Fruit fly (Drosophila melanogaster): ENCODE measurements around the gene CG42542.

DNA sequence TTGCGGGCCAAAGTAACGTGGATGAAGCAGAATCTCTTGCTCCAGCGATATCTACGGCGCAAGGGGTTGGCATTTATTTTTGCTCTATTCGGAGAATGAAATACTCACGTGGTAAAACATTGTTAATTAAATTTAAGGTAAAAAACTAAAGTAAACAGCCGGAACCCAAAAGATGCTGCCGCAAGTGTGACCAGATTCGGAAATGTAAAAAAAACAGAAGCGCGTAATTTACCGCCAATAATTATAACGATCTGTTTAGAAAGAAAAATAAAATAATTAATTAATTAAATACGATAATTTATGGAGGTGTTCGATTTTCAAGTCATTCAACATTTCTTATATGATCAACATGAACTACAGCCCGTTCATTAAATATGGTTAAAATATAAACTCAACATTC is 26.6 kb downstream of the CG42542 start, which contains the start of gene Polr2G:
- TF ChIP-seq toe (GFP tag; optimal IDR thresholded peaks at IDR 0.05) (no peak), CG7045 (GFP tag; optimal IDR thresholded peaks at IDR 0.05) (no peak), CG5204 (GFP tag; optimal IDR thresholded peaks at IDR 0.05) (no peak), Clk (GFP tag; optimal IDR thresholded peaks at IDR 0.05) (no peak), CG1620 (GFP tag; optimal IDR thresholded peaks at IDR 0.05) (no peak), Crg-1 (GFP tag; optimal IDR thresholded peaks at IDR 0.05) (no peak), CG12768 (GFP tag; optimal IDR thresholded peaks at IDR 0.05) (no peak), tj (GFP tag; optimal IDR thresholded peaks at IDR 0.05) (no peak)

Data from whole organism, adult.